Fruit fly (Drosophila melanogaster) whole organism, embryonic: ENCODE data around the gene CG6163.

Experiments
- Aef1 ChIP-seq: fragments of 200-800 bp; sonication (Bioruptor generic); IDR thresholded peaks from 3 replicates; pipeline ENCODE4 v1.3.6; 2022; ENCODE audit warnings: missing biosample characterization, missing genetic modification characterization
- Asciz ChIP-seq: fragments of 200-800 bp; sonication (Bioruptor generic); optimal IDR thresholded peaks from 2 replicates; lab custom pipeline; 2017; ENCODE audit warnings: missing biosample characterization, mild to moderate bottlenecking, missing genetic modification characterization, missing genetic modification reagents
- Atf6 ChIP-seq: fragments of 200-800 bp; sonication (Bioruptor generic); IDR thresholded peaks from 2 replicates; pipeline ENCODE4 v1.3.6; 2022; ENCODE audit warnings: missing biosample characterization, missing genetic modification characterization
- Awh ChIP-seq: fragments of 200-800 bp; sonication (Bioruptor generic); IDR thresholded peaks from 2 replicates; pipeline ENCODE4, ENCODE4 v1.3.6; 2022; ENCODE audit warnings: missing biosample characterization, missing genetic modification characterization
- C15 ChIP-seq: fragments of 200-800 bp; sonication (Bioruptor generic); IDR thresholded peaks from 3 replicates; pipeline ENCODE4 v1.3.6; 2022; ENCODE audit warnings: missing biosample characterization, missing genetic modification characterization
- CG15514 ChIP-seq: fragments of 200-800 bp; sonication (Bioruptor generic); optimal IDR thresholded peaks from 3 replicates; lab custom pipeline; 2017; ENCODE audit warnings: missing biosample characterization, missing genetic modification characterization, mild to moderate bottlenecking, moderate library complexity, missing genetic modification reagents
- CG1603 ChIP-seq: fragments of 200-800 bp; sonication (Bioruptor generic); optimal IDR thresholded peaks from 2 replicates; lab custom pipeline; 2019; ENCODE audit warnings: missing biosample characterization, mild to moderate bottlenecking, missing genetic modification characterization, moderate library complexity
- CG18262 ChIP-seq: fragments of 200-800 bp; optimal IDR thresholded peaks from 3 replicates; lab custom pipeline; 2019; ENCODE audit warnings: missing biosample characterization, mild to moderate bottlenecking, missing genetic modification characterization, moderate library complexity
- CG2202 ChIP-seq: fragments of 200-800 bp; sonication (Bioruptor generic); optimal IDR thresholded peaks from 2 replicates; lab custom pipeline; 2018; ENCODE audit warnings: missing biosample characterization, mild to moderate bottlenecking, missing genetic modification characterization
- CG2678 ChIP-seq: fragments of 200-800 bp; sonication (Bioruptor generic); optimal IDR thresholded peaks from 3 replicates; lab custom pipeline; 2019; ENCODE audit warnings: missing biosample characterization, mild to moderate bottlenecking, missing genetic modification characterization, moderate library complexity
- CG2889 ChIP-seq: fragments of 200-800 bp; sonication (Bioruptor generic); IDR thresholded peaks from 3 replicates; pipeline ENCODE4 v1.3.6; 2022; ENCODE audit warnings: missing biosample characterization, missing genetic modification characterization
- CG31365 ChIP-seq: fragments of 200-800 bp; sonication (Bioruptor generic); optimal IDR thresholded peaks from 2 replicates; lab custom pipeline; 2018; ENCODE audit warnings: missing biosample characterization, mild to moderate bottlenecking, missing genetic modification characterization
- CG4617 ChIP-seq: fragments of 200-800 bp; sonication (Bioruptor generic); optimal IDR thresholded peaks from 3 replicates; lab custom pipeline; 2016; ENCODE audit warnings: missing biosample characterization, missing genetic modification characterization, borderline replicate concordance
- CG4854 ChIP-seq: fragments of 200-800 bp; sonication (Bioruptor generic); optimal IDR thresholded peaks from 2 replicates; lab custom pipeline; 2016; ENCODE audit warnings: missing biosample characterization, missing genetic modification characterization, inconsistent platforms
- CG6254 ChIP-seq: fragments of 200-800 bp; sonication (Bioruptor generic); optimal IDR thresholded peaks from 3 replicates; lab custom pipeline; 2017; ENCODE audit warnings: mild to moderate bottlenecking, missing biosample characterization, missing genetic modification reagents, missing genetic modification characterization
- CG8359 ChIP-seq: fragments of 200-800 bp; sonication (Bioruptor generic); optimal IDR thresholded peaks from 2 replicates; lab custom pipeline; 2017; ENCODE audit warnings: missing biosample characterization, mild to moderate bottlenecking, missing genetic modification characterization, borderline replicate concordance
- CG8944 ChIP-seq: fragments of 200-800 bp; sonication (Bioruptor generic); optimal IDR thresholded peaks from 3 replicates; lab custom pipeline; 2016; ENCODE audit warnings: missing biosample characterization, missing genetic modification characterization
- D19A ChIP-seq: fragments of 200-800 bp; optimal IDR thresholded peaks from 3 replicates; lab custom pipeline; 2019; ENCODE audit warnings: missing biosample characterization, mild to moderate bottlenecking, missing genetic modification characterization, moderate library complexity
- Dad ChIP-seq: fragments of 200-800 bp; sonication (Bioruptor generic); optimal IDR thresholded peaks from 3 replicates; lab custom pipeline; 2016; ENCODE audit warnings: missing biosample characterization, missing genetic modification characterization
- Dll ChIP-seq: fragments of 200-800 bp; sonication (Bioruptor generic); IDR thresholded peaks from 4 replicates; pipeline ENCODE4 v1.3.6; 2022; ENCODE audit warnings: missing biosample characterization, missing genetic modification characterization; ENCODE audit not compliant: partially characterized antibody
- E2f2 ChIP-seq: fragments of 200-800 bp; sonication (Bioruptor generic); IDR thresholded peaks from 2 replicates; pipeline ENCODE4 v1.3.6; 2022; ENCODE audit warnings: missing biosample characterization, missing genetic modification characterization
- HLH3B ChIP-seq: fragments of 200-800 bp; sonication (Bioruptor generic); IDR thresholded peaks from 2 replicates; pipeline ENCODE4 v1.3.6; 2022; ENCODE audit warnings: missing biosample characterization, missing genetic modification characterization
- HLH54F ChIP-seq: fragments of 200-800 bp; sonication (Bioruptor generic); optimal IDR thresholded peaks from 3 replicates; lab custom pipeline; 2016; ENCODE audit warnings: missing biosample characterization, missing genetic modification characterization
- HLHmδ ChIP-seq: fragments of 200-800 bp; sonication (Bioruptor generic); optimal IDR thresholded peaks from 2 replicates; lab custom pipeline; 2018; ENCODE audit warnings: missing biosample characterization, mild to moderate bottlenecking, missing genetic modification characterization, moderate library complexity
- MTF-1 ChIP-seq: fragments of 200-800 bp; sonication (Bioruptor generic); optimal IDR thresholded peaks from 2 replicates; lab custom pipeline; 2018; ENCODE audit warnings: missing biosample characterization, mild to moderate bottlenecking, missing genetic modification characterization, borderline replicate concordance
- Mad ChIP-seq: fragments of 200-800 bp; sonication (Bioruptor generic); optimal IDR thresholded peaks from 2 replicates; lab custom pipeline; 2016; ENCODE audit warnings: missing biosample characterization, missing genetic modification characterization
- Mes4 ChIP-seq: fragments of 200-800 bp; sonication (Bioruptor generic); optimal IDR thresholded peaks from 2 replicates; lab custom pipeline; 2016; ENCODE audit warnings: missing biosample characterization, missing genetic modification characterization
- Myb ChIP-seq: fragments of 200-800 bp; sonication (Bioruptor generic); optimal IDR thresholded peaks from 2 replicates; lab custom pipeline; 2016; ENCODE audit warnings: missing biosample characterization, missing genetic modification characterization
- Nf-YB ChIP-seq: fragments of 200-800 bp; sonication (Bioruptor generic); optimal IDR thresholded peaks from 3 replicates; lab custom pipeline; 2019; ENCODE audit warnings: missing biosample characterization, mild to moderate bottlenecking, missing genetic modification characterization, moderate library complexity
- Oaz ChIP-seq: fragments of 200-800 bp; sonication (Bioruptor generic); IDR thresholded peaks from 2 replicates; pipeline ENCODE4 v1.3.6; 2022; ENCODE audit warnings: missing biosample characterization, missing genetic modification characterization
- Sin3A ChIP-seq: fragments of >200 bp; optimal IDR thresholded peaks from 2 replicates; lab custom pipeline; 2018
- Six4 ChIP-seq: fragments of 200-800 bp; sonication (Bioruptor generic); optimal IDR thresholded peaks from 2 replicates; lab custom pipeline; 2016; ENCODE audit warnings: missing biosample characterization, missing genetic modification characterization
- Stat92E ChIP-seq, 3 experiments: fragments of >200 bp in 2 of 3; fragments of 200-800 bp in 1 of 3; sonication (Bioruptor generic) in 1 of 3; optimal IDR thresholded peaks; 2 replicates each; lab custom pipeline; 2017 to 2019; ENCODE audit warnings: missing biosample characterization in 3 of 3, missing genetic modification characterization in 3 of 3, mild to moderate bottlenecking in 1 of 3, moderate library complexity in 1 of 3
- Xrp1 ChIP-seq: fragments of 200-800 bp; sonication (Bioruptor generic); IDR thresholded peaks from 2 replicates; pipeline ENCODE4 v1.3.6; 2022; ENCODE audit warnings: missing biosample characterization, missing genetic modification characterization
- ash1 ChIP-seq: fragments of 200-800 bp; sonication (Bioruptor generic); optimal IDR thresholded peaks from 2 replicates; lab custom pipeline; 2018; ENCODE audit warnings: missing biosample characterization, mild to moderate bottlenecking, missing genetic modification characterization
- crc ChIP-seq: fragments of 200-800 bp; sonication (Bioruptor generic); optimal IDR thresholded peaks from 2 replicates; lab custom pipeline; 2016; ENCODE audit warnings: missing biosample characterization, missing genetic modification characterization
- croc ChIP-seq: fragments of 200-800 bp; sonication (Bioruptor generic); conservative IDR thresholded peaks from 3 replicates; pipeline ENCODE4 v1.3.6; 2022; ENCODE audit warnings: missing biosample characterization, missing genetic modification characterization
- gro ChIP-seq: fragments of 200-800 bp; sonication (Bioruptor generic); optimal IDR thresholded peaks from 2 replicates; lab custom pipeline; 2016; ENCODE audit warnings: missing biosample characterization, missing genetic modification characterization
- jing ChIP-seq: fragments of 200-800 bp; sonication (Bioruptor generic); optimal IDR thresholded peaks from 2 replicates; lab custom pipeline; 2018; ENCODE audit warnings: missing biosample characterization, mild to moderate bottlenecking, missing genetic modification characterization
- nau ChIP-seq: fragments of 200-800 bp; sonication (Bioruptor generic); optimal IDR thresholded peaks from 3 replicates; lab custom pipeline; 2017; ENCODE audit warnings: missing biosample characterization, mild to moderate bottlenecking, missing genetic modification characterization, missing genetic modification reagents
- nmo ChIP-seq: fragments of 200-800 bp; sonication (Bioruptor generic); optimal IDR thresholded peaks from 2 replicates; lab custom pipeline; 2018; ENCODE audit warnings: missing biosample characterization, mild to moderate bottlenecking, missing genetic modification characterization, moderate library complexity
- nom ChIP-seq: fragments of 200-800 bp; sonication (Bioruptor generic); optimal IDR thresholded peaks from 2 replicates; lab custom pipeline; 2017; ENCODE audit warnings: missing biosample characterization, missing genetic modification characterization, mild to moderate bottlenecking, moderate library complexity, missing genetic modification reagents
- org-1 ChIP-seq: fragments of 200-800 bp; sonication (Bioruptor generic); optimal IDR thresholded peaks from 2 replicates; lab custom pipeline; 2017; ENCODE audit warnings: missing biosample characterization, missing genetic modification characterization
- pb ChIP-seq: fragments of 200-800 bp; sonication (Bioruptor generic); optimal IDR thresholded peaks from 3 replicates; lab custom pipeline; 2016; ENCODE audit warnings: missing biosample characterization, missing genetic modification characterization
- pho ChIP-seq: fragments of 200-800 bp; sonication (Bioruptor generic); optimal IDR thresholded peaks from 2 replicates; lab custom pipeline; 2016; ENCODE audit warnings: missing biosample characterization, missing genetic modification characterization
- sens-2 ChIP-seq: fragments of 200-800 bp; sonication (Bioruptor generic); IDR thresholded peaks from 2 replicates; pipeline ENCODE4 v1.3.6; 2022; ENCODE audit warnings: missing biosample characterization, missing genetic modification characterization
- seq ChIP-seq: fragments of 200-800 bp; sonication (Bioruptor generic); IDR thresholded peaks from 2 replicates; pipeline ENCODE4 v1.3.6; 2022; ENCODE audit warnings: missing biosample characterization, missing genetic modification characterization
- sob ChIP-seq: fragments of 200-800 bp; sonication (Bioruptor generic); IDR thresholded peaks from 2 replicates; pipeline ENCODE4 v1.3.6; 2022; ENCODE audit warnings: missing biosample characterization, missing genetic modification characterization
- sqz ChIP-seq: fragments of 200-800 bp; sonication (Bioruptor generic); optimal IDR thresholded peaks from 3 replicates; lab custom pipeline; 2018; ENCODE audit warnings: missing biosample characterization, mild to moderate bottlenecking, missing genetic modification characterization
- sr ChIP-seq: fragments of 200-800 bp; sonication (Bioruptor generic); IDR thresholded peaks from 3 replicates; pipeline ENCODE4 v1.3.6; 2022; ENCODE audit warnings: missing biosample characterization, missing genetic modification characterization
- tna ChIP-seq: fragments of 200-800 bp; sonication (Bioruptor generic); IDR thresholded peaks from 2 replicates; pipeline ENCODE4 v1.3.6; 2022; ENCODE audit warnings: missing biosample characterization, missing genetic modification characterization; ENCODE audit not compliant: partially characterized antibody
- twi ChIP-seq: fragments of 200-800 bp; optimal IDR thresholded peaks from 2 replicates; lab custom pipeline; 2019; ENCODE audit warnings: missing biosample characterization, mild to moderate bottlenecking, missing genetic modification characterization, moderate library complexity

Gene CG6163

dm6 chr3L:11345536-11345935 is 19.1 kb downstream of the CG6163 start (continued):
- no peak for TF ChIP-seq ash1 (GFP tag; lab: Kevin White, UChicago)
- TF ChIP-seq HLH54F (GFP tag; lab: Kevin White, UChicago), result no peak
- TF ChIP-seq Sin3A (lab: Kevin White, UChicago), result no peak
- TF ChIP-seq Aef1, result no peak
- no peak for TF ChIP-seq CG1603 (tag; lab: Kevin White, UChicago)
- no peak for TF ChIP-seq Nf-YB
- TF ChIP-seq Six4 (GFP tag; lab: Kevin White, UChicago), result no peak
- TF ChIP-seq CG8944 (GFP tag; lab: Kevin White, UChicago), result no peak
- TF ChIP-seq CG4617 (GFP tag; lab: Kevin White, UChicago), result no peak
- no peak for TF ChIP-seq Oaz
- TF ChIP-seq CG2889, result no peak
- TF ChIP-seq MTF-1 (GFP tag; lab: Kevin White, UChicago), result peak; percentile 6
- TF ChIP-seq CG4854 (GFP tag; lab: Kevin White, UChicago), result no peak
- peak; percentile 78 for TF ChIP-seq sr (GFP tag; lab: Robert Waterston, UW)
- TF ChIP-seq jing (GFP tag; lab: Kevin White, UChicago), result no peak
- TF ChIP-seq org-1 (GFP tag; lab: Kevin White, UChicago), result no peak
- TF ChIP-seq CG8359 (GFP tag; lab: Kevin White, UChicago), result peak; percentile 15
- no peak for TF ChIP-seq tna
- peak; percentile 24 for TF ChIP-seq sqz (GFP tag; lab: Kevin White, UChicago)
- TF ChIP-seq pho (GFP tag; lab: Kevin White, UChicago), result no peak
- TF ChIP-seq D19A, result no peak
- TF ChIP-seq nau (GFP tag; lab: Kevin White, UChicago), result peak; percentile 23
- no peak for TF ChIP-seq E2f2 (GFP tag; lab: Robert Waterston, UW)
- TF ChIP-seq Asciz, result peak; percentile 31
- TF ChIP-seq Dll (GFP tag; lab: Robert Waterston, UW), result no peak
- TF ChIP-seq seq (GFP tag; lab: Robert Waterston, UW), result no peak
- no peak for TF ChIP-seq nmo (GFP tag; lab: Kevin White, UChicago)
- no peak for TF ChIP-seq Mes4 (GFP tag; lab: Kevin White, UChicago)
- no peak for TF ChIP-seq Dad
- peak; percentile 63 for TF ChIP-seq HLHmδ (GFP tag; lab: Kevin White, UChicago)
- no peak for TF ChIP-seq Stat92E (GFP tag; optimal IDR thresholded peaks at IDR 0.05; lab: Kevin White, UChicago)
- no peak for TF ChIP-seq Myb (GFP tag; lab: Kevin White, UChicago)
- no peak for TF ChIP-seq CG2202 (tag; lab: Kevin White, UChicago)
- no peak for TF ChIP-seq Atf6 (GFP tag; lab: Robert Waterston, UW)
- no peak for TF ChIP-seq C15 (GFP tag; lab: Robert Waterston, UW)
- no peak for TF ChIP-seq HLH3B
- TF ChIP-seq CG31365 (tag; lab: Kevin White, UChicago), result no peak
- no peak for TF ChIP-seq croc
- peak; percentile 11 for TF ChIP-seq CG6254
- no peak for TF ChIP-seq Mad (GFP tag; lab: Kevin White, UChicago)
- TF ChIP-seq gro (GFP tag; lab: Kevin White, UChicago), result no peak
- TF ChIP-seq Xrp1 (GFP tag; lab: Robert Waterston, UW), result 0 out of 2 replicates have a peak, but pooled peaks have one; percentile 8
- TF ChIP-seq CG2678 (tag; lab: Kevin White, UChicago), result no peak
- no peak for TF ChIP-seq nom (GFP tag; lab: Kevin White, UChicago)
- peak; percentile 44; the same call in 1 of the 2 replicates for TF ChIP-seq Awh (GFP tag; lab: Robert Waterston, UW)
- TF ChIP-seq CG15514 (GFP tag; lab: Kevin White, UChicago), result peak; percentile 5
- no peak for TF ChIP-seq twi (tag; lab: Kevin White, UChicago)
- TF ChIP-seq pb (GFP tag; lab: Kevin White, UChicago), result no peak
- TF ChIP-seq CG18262 (tag; lab: Kevin White, UChicago), result no peak
- TF ChIP-seq sob (GFP tag; lab: Robert Waterston, UW), result no peak
- TF ChIP-seq sens-2 (GFP tag; lab: Robert Waterston, UW), result no peak
- TF ChIP-seq crc (GFP tag; lab: Kevin White, UChicago), result no peak
